Worm (Caenorhabditis elegans): Measurements from ENCODE around the gene ZC116.5.

DNA sequence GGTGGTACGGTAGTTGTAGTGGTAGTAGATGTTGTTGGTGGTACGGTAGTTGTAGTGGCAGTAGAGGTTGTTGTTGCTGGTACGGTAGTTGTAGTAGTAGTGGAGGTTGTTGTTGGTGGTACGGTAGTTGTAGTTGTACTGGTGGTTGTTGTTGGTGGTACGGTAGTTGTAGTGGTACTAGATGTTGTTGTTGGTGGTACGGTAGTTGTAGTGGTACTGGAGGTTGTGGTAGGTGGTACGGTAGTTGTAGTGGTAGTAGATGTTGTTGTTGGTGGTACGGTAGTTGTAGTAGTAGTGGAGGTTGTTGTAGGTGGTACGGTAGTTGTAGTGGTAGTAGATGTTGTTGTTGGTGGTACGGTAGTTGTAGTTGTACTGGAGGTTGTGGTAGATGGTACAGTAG, 24.3 kb upstream of the ZC116.5 start:
- TF ChIP-seq nfya-1 (tag; optimal IDR thresholded peaks at IDR 0.05): no peak
- no peak for TF ChIP-seq dmd-4 (tag; optimal IDR thresholded peaks at IDR 0.05; ENCODE audit: borderline replicate concordance)
- TF ChIP-seq pqm-1 (tag; optimal IDR thresholded peaks at IDR 0.05): no peak
- TF ChIP-seq ama-1 (optimal IDR thresholded peaks at IDR 0.05): no peak
- no peak for TF ChIP-seq hlh-30 (tag; optimal IDR thresholded peaks at IDR 0.05; ENCODE audit: insufficient read depth)
- no peak for TF ChIP-seq fkh-10 (GFP tag; optimal IDR thresholded peaks at IDR 0.05)
- no peak for TF ChIP-seq pha-4 (tag; optimal IDR thresholded peaks at IDR 0.05)

Measured in whole organism, late embryonic.